Fruit fly (Drosophila melanogaster) whole organism, embryonic: Measurements from ENCODE around the gene Pif1A.

ENCODE experiments used
- Adf1 ChIP-seq: fragments of 200-800 bp; sonication (Bioruptor generic); IDR thresholded peaks from 2 replicates; pipeline ENCODE4 v1.3.6; 2022; ENCODE audit warnings: missing biosample characterization, missing genetic modification characterization
- Antp ChIP-seq: fragments of 200-800 bp; sonication (Bioruptor generic); optimal IDR thresholded peaks from 3 replicates; lab custom pipeline; 2016; ENCODE audit warnings: missing biosample characterization, missing genetic modification characterization
- Bteb2 ChIP-seq: fragments of 200-800 bp; sonication (Bioruptor generic); optimal IDR thresholded peaks from 2 replicates; lab custom pipeline; 2016; ENCODE audit warnings: missing biosample characterization, missing genetic modification characterization
- CG10654 ChIP-seq: fragments of 200-800 bp; sonication (Bioruptor generic); optimal IDR thresholded peaks from 2 replicates; lab custom pipeline; 2016; ENCODE audit warnings: missing biosample characterization, missing genetic modification characterization
- CG13123 ChIP-seq: fragments of 200-800 bp; sonication (Bioruptor generic); optimal IDR thresholded peaks from 2 replicates; lab custom pipeline; 2016; ENCODE audit warnings: missing biosample characterization, missing genetic modification characterization
- CG13424 ChIP-seq: fragments of 200-800 bp; sonication (Bioruptor generic); optimal IDR thresholded peaks from 2 replicates; lab custom pipeline; 2019; ENCODE audit warnings: missing biosample characterization, mild to moderate bottlenecking, missing genetic modification characterization, moderate library complexity
- CG15011 ChIP-seq: fragments of 200-800 bp; sonication (Bioruptor generic); optimal IDR thresholded peaks from 3 replicates; lab custom pipeline; 2018; ENCODE audit warnings: missing biosample characterization, mild to moderate bottlenecking, missing genetic modification characterization
- CG15269 ChIP-seq: fragments of 200-800 bp; sonication (Bioruptor generic); optimal IDR thresholded peaks from 2 replicates; lab custom pipeline; 2018; ENCODE audit warnings: missing biosample characterization, mild to moderate bottlenecking, missing genetic modification characterization, moderate library complexity
- CG15601 ChIP-seq: fragments of 200-800 bp; sonication (Bioruptor generic); optimal IDR thresholded peaks from 3 replicates; lab custom pipeline; 2019; ENCODE audit warnings: missing biosample characterization, mild to moderate bottlenecking, missing genetic modification characterization, moderate library complexity
- CG17385 ChIP-seq: fragments of 200-800 bp; sonication (Bioruptor generic); optimal IDR thresholded peaks from 3 replicates; lab custom pipeline; 2018; ENCODE audit warnings: missing biosample characterization, mild to moderate bottlenecking, missing genetic modification characterization
- CG1792 ChIP-seq: fragments of 200-800 bp; sonication (Bioruptor generic); optimal IDR thresholded peaks from 2 replicates; lab custom pipeline; 2016; ENCODE audit warnings: missing biosample characterization, missing genetic modification characterization
- CG18011 ChIP-seq: fragments of 200-800 bp; sonication (Bioruptor generic); optimal IDR thresholded peaks from 2 replicates; lab custom pipeline; 2017; ENCODE audit warnings: missing biosample characterization, missing genetic modification characterization, mild to moderate bottlenecking, moderate library complexity, missing genotype
- CG2120 ChIP-seq: fragments of 200-800 bp; sonication (Bioruptor generic); optimal IDR thresholded peaks from 3 replicates; lab custom pipeline; 2016; ENCODE audit warnings: missing biosample characterization, missing genetic modification characterization
- CG3407 ChIP-seq: fragments of 200-800 bp; sonication (Bioruptor generic); optimal IDR thresholded peaks from 2 replicates; lab custom pipeline; 2018; ENCODE audit warnings: missing biosample characterization, mild to moderate bottlenecking, missing genetic modification characterization
- CG4854 ChIP-seq: fragments of 200-800 bp; sonication (Bioruptor generic); optimal IDR thresholded peaks from 2 replicates; lab custom pipeline; 2016; ENCODE audit warnings: missing biosample characterization, missing genetic modification characterization, inconsistent platforms
- CG5180 ChIP-seq: fragments of 200-800 bp; sonication (Bioruptor generic); optimal IDR thresholded peaks from 3 replicates; lab custom pipeline; 2017; ENCODE audit warnings: missing biosample characterization, missing genetic modification characterization, mild to moderate bottlenecking, moderate library complexity, missing genetic modification reagents
- CG7271 ChIP-seq: fragments of 200-800 bp; sonication (Bioruptor generic); optimal IDR thresholded peaks from 2 replicates; lab custom pipeline; 2018; ENCODE audit warnings: missing biosample characterization, mild to moderate bottlenecking, missing genetic modification characterization, moderate library complexity
- CG7357 ChIP-seq: fragments of 200-800 bp; sonication (Bioruptor generic); IDR thresholded peaks from 3 replicates; pipeline ENCODE4 v1.3.6; 2022; ENCODE audit warnings: missing biosample characterization, missing genetic modification characterization
- CG7786 ChIP-seq: fragments of 200-800 bp; sonication (Bioruptor generic); optimal IDR thresholded peaks from 2 replicates; lab custom pipeline; 2016; ENCODE audit warnings: missing biosample characterization, missing genetic modification characterization
- CG8765 ChIP-seq: fragments of 200-800 bp; sonication (Bioruptor generic); IDR thresholded peaks from 2 replicates; pipeline ENCODE4 v1.3.6; 2022; ENCODE audit warnings: missing biosample characterization, missing genetic modification characterization
- CrebB ChIP-seq: fragments of 200-800 bp; sonication (Bioruptor generic); optimal IDR thresholded peaks from 3 replicates; lab custom pipeline; 2018; ENCODE audit warnings: missing biosample characterization, mild to moderate bottlenecking, missing genetic modification characterization
- Deaf1 ChIP-seq: fragments of 200-800 bp; optimal IDR thresholded peaks from 3 replicates; lab custom pipeline; 2019; ENCODE audit warnings: missing biosample characterization, mild to moderate bottlenecking, missing genetic modification characterization, moderate library complexity
- Dll ChIP-seq: fragments of 200-800 bp; sonication (Bioruptor generic); IDR thresholded peaks from 4 replicates; pipeline ENCODE4 v1.3.6; 2022; ENCODE audit warnings: missing biosample characterization, missing genetic modification characterization; ENCODE audit not compliant: partially characterized antibody
- Eip74EF ChIP-seq, 2 experiments: fragments of 200-800 bp in 1 of 2; fragments of >200 bp in 1 of 2; sonication (Bioruptor generic) in 1 of 2; optimal IDR thresholded peaks; 2 replicates each; lab custom pipeline; 2017 to 2019; ENCODE audit warnings: missing biosample characterization in 2 of 2, missing genetic modification characterization in 2 of 2, mild to moderate bottlenecking in 1 of 2, moderate library complexity in 1 of 2
- Gsc ChIP-seq: fragments of 200-800 bp; sonication (Bioruptor generic); IDR thresholded peaks from 2 replicates; pipeline ENCODE4 v1.3.6; 2022; ENCODE audit warnings: missing biosample characterization, missing genetic modification characterization
- HmgD ChIP-seq: fragments of 200-800 bp; sonication (Bioruptor generic); optimal IDR thresholded peaks from 3 replicates; lab custom pipeline; 2016; ENCODE audit warnings: missing biosample characterization, missing genetic modification characterization
- Hr3 ChIP-seq: fragments of 200-800 bp; sonication (Bioruptor generic); optimal IDR thresholded peaks from 3 replicates; lab custom pipeline; 2016; ENCODE audit warnings: missing biosample characterization, missing genetic modification characterization
- Jarid2 ChIP-seq: fragments of 200-800 bp; sonication (Bioruptor generic); optimal IDR thresholded peaks from 3 replicates; lab custom pipeline; 2017; ENCODE audit warnings: mild to moderate bottlenecking, missing biosample characterization, missing genetic modification reagents, missing genetic modification characterization
- Kr ChIP-seq: fragments of 200-800 bp; sonication (Bioruptor generic); optimal IDR thresholded peaks from 2 replicates; lab custom pipeline; 2017; ENCODE audit warnings: missing biosample characterization, mild to moderate bottlenecking, missing genetic modification characterization
- Nf-YC ChIP-seq: fragments of 200-800 bp; optimal IDR thresholded peaks from 3 replicates; lab custom pipeline; 2019; ENCODE audit warnings: missing biosample characterization, mild to moderate bottlenecking, missing genetic modification characterization, moderate library complexity
- Oaz ChIP-seq: fragments of 200-800 bp; sonication (Bioruptor generic); IDR thresholded peaks from 2 replicates; pipeline ENCODE4 v1.3.6; 2022; ENCODE audit warnings: missing biosample characterization, missing genetic modification characterization
- Poxn ChIP-seq: fragments of 200-800 bp; sonication (Bioruptor generic); IDR thresholded peaks from 2 replicates; pipeline ENCODE4 v1.3.6; 2022; ENCODE audit warnings: missing biosample characterization, missing genetic modification characterization
- Six4 ChIP-seq: fragments of 200-800 bp; sonication (Bioruptor generic); optimal IDR thresholded peaks from 2 replicates; lab custom pipeline; 2016; ENCODE audit warnings: missing biosample characterization, missing genetic modification characterization
- Sry-β ChIP-seq: fragments of 200-800 bp; sonication (Bioruptor generic); optimal IDR thresholded peaks from 2 replicates; lab custom pipeline; 2018; ENCODE audit warnings: missing biosample characterization, mild to moderate bottlenecking, missing genetic modification characterization, moderate library complexity
- Xbp1 ChIP-seq: fragments of 200-800 bp; sonication (Bioruptor generic); optimal IDR thresholded peaks from 3 replicates; lab custom pipeline; 2016; ENCODE audit warnings: missing biosample characterization, mild to moderate bottlenecking, missing genetic modification characterization
- Xrp1 ChIP-seq: fragments of 200-800 bp; sonication (Bioruptor generic); IDR thresholded peaks from 2 replicates; pipeline ENCODE4 v1.3.6; 2022; ENCODE audit warnings: missing biosample characterization, missing genetic modification characterization
- chinmo ChIP-seq: fragments of 200-800 bp; sonication (Bioruptor generic); IDR thresholded peaks from 4 replicates; pipeline ENCODE4 v1.3.6; 2022; ENCODE audit warnings: missing biosample characterization, missing genetic modification characterization; ENCODE audit not compliant: partially characterized antibody
- cwo ChIP-seq: fragments of 200-800 bp; sonication (Bioruptor generic); optimal IDR thresholded peaks from 3 replicates; lab custom pipeline; 2017; ENCODE audit warnings: missing biosample characterization, missing genetic modification characterization, mild to moderate bottlenecking, moderate library complexity, missing genetic modification reagents
- dimm ChIP-seq: fragments of 200-800 bp; sonication (Bioruptor generic); IDR thresholded peaks from 2 replicates; pipeline ENCODE4 v1.3.6; 2022; ENCODE audit warnings: missing biosample characterization, missing genetic modification characterization
- disco-r ChIP-seq: fragments of 200-800 bp; sonication (Bioruptor generic); optimal IDR thresholded peaks from 2 replicates; lab custom pipeline; 2016; ENCODE audit warnings: missing biosample characterization, missing genetic modification characterization
- dm ChIP-seq: fragments of 200-800 bp; sonication (Bioruptor generic); optimal IDR thresholded peaks from 3 replicates; lab custom pipeline; 2016; ENCODE audit warnings: missing biosample characterization, missing genetic modification characterization
- ems ChIP-seq: fragments of 200-800 bp; sonication (Bioruptor generic); optimal IDR thresholded peaks from 3 replicates; lab custom pipeline; 2016; ENCODE audit warnings: missing biosample characterization, missing genetic modification characterization
- gcm ChIP-seq: fragments of 200-800 bp; sonication (Bioruptor generic); optimal IDR thresholded peaks from 2 replicates; lab custom pipeline; 2019; ENCODE audit warnings: missing biosample characterization, mild to moderate bottlenecking, missing genetic modification characterization, moderate library complexity
- ham ChIP-seq: fragments of 200-800 bp; sonication (Bioruptor generic); IDR thresholded peaks from 2 replicates; pipeline ENCODE4 v1.3.6; 2022; ENCODE audit warnings: missing biosample characterization, missing genetic modification characterization
- hth ChIP-seq: fragments of >200 bp; optimal IDR thresholded peaks from 2 replicates; lab custom pipeline; 2017; ENCODE audit warnings: inconsistent platforms
- insv ChIP-seq, 2 experiments: fragments of 200-800 bp; sonication (Bioruptor generic); optimal IDR thresholded peaks; 3 replicates each; lab custom pipeline; 2016 to 2018; ENCODE audit warnings: missing biosample characterization in 2 of 2, missing genetic modification characterization in 2 of 2
- lab ChIP-seq: fragments of 200-800 bp; sonication (Bioruptor generic); optimal IDR thresholded peaks from 3 replicates; lab custom pipeline; 2017; ENCODE audit warnings: missing biosample characterization, missing genetic modification characterization, mild to moderate bottlenecking, moderate library complexity, missing genetic modification reagents
- mirr ChIP-seq: fragments of 200-800 bp; sonication (Bioruptor generic); optimal IDR thresholded peaks from 3 replicates; lab custom pipeline; 2018; ENCODE audit warnings: missing biosample characterization, mild to moderate bottlenecking, missing genetic modification characterization
- phol ChIP-seq: fragments of 200-800 bp; sonication (Bioruptor generic); optimal IDR thresholded peaks from 3 replicates; lab custom pipeline; 2018; ENCODE audit warnings: missing biosample characterization, mild to moderate bottlenecking, missing genetic modification characterization, moderate library complexity
- sr ChIP-seq: fragments of 200-800 bp; sonication (Bioruptor generic); IDR thresholded peaks from 3 replicates; pipeline ENCODE4 v1.3.6; 2022; ENCODE audit warnings: missing biosample characterization, missing genetic modification characterization
- stwl ChIP-seq: fragments of 200-800 bp; sonication (Bioruptor generic); optimal IDR thresholded peaks from 3 replicates; lab custom pipeline; 2018; ENCODE audit warnings: missing biosample characterization, mild to moderate bottlenecking, missing genetic modification characterization, moderate library complexity

The Pif1A gene

dm6 chr3R:8746354-8746753 lies 54.6 kb downstream of the Pif1A start (continued):
- TF ChIP-seq stwl (tag; lab: Kevin White, UChicago) (peak; percentile 15), Oaz (no peak), CrebB (no peak), sr (GFP tag; lab: Robert Waterston, UW) (no peak), Nf-YC (tag; lab: Kevin White, UChicago) (no peak), Antp (no peak), Jarid2 (GFP tag; lab: Kevin White, UChicago) (no peak), Xrp1 (GFP tag; lab: Robert Waterston, UW) (peak; percentile 78), CG13123 (peak; percentile 35), chinmo (no peak), Kr (GFP tag; lab: Kevin White, UChicago) (no peak), CG10654 (GFP tag; lab: Kevin White, UChicago) (peak; percentile 11), mirr (GFP tag; lab: Kevin White, UChicago) (no peak), Sry-β (GFP tag; lab: Kevin White, UChicago) (no peak), Dll (GFP tag; lab: Robert Waterston, UW) (no peak), Hr3 (GFP tag; lab: Kevin White, UChicago) (peak; percentile 49), CG13424 (peak; percentile 59), ems (GFP tag; lab: Kevin White, UChicago) (no peak), CG15601 (tag; lab: Kevin White, UChicago) (peak; percentile 55), CG8765 (GFP tag; lab: Robert Waterston, UW) (peak; percentile 63), CG1792 (GFP tag; lab: Kevin White, UChicago) (no peak), CG15269 (tag; lab: Kevin White, UChicago) (peak; percentile 43), Bteb2 (GFP tag; lab: Kevin White, UChicago) (no peak), cwo (GFP tag; lab: Kevin White, UChicago) (peak; percentile 23), Adf1 (GFP tag; lab: Robert Waterston, UW) (no peak), CG7271 (peak; percentile 88), Deaf1 (peak; percentile 27), lab (GFP tag; lab: Kevin White, UChicago) (peak; percentile 59), Poxn (GFP tag; lab: Robert Waterston, UW) (no peak), CG5180 (GFP tag; lab: Kevin White, UChicago) (peak; percentile 27), CG3407 (GFP tag; lab: Kevin White, UChicago) (peak; percentile 44), Six4 (GFP tag; lab: Kevin White, UChicago) (peak; percentile 56), CG18011 (GFP tag; lab: Kevin White, UChicago) (no peak), insv (GFP tag; optimal IDR thresholded peaks at IDR 0.05; lab: Kevin White, UChicago) (no peak), CG2120 (GFP tag; lab: Kevin White, UChicago) (peak; percentile 38), CG17385 (GFP tag; lab: Kevin White, UChicago) (peak; percentile 64), Xbp1 (peak; percentile 66), Eip74EF (GFP tag; optimal IDR thresholded peaks at IDR 0.05; lab: Kevin White, UChicago) (peak in 1 of 2 experiments; percentile 19), gcm (GFP tag; lab: Kevin White, UChicago) (peak; percentile 53), HmgD (GFP tag; lab: Kevin White, UChicago) (no peak), Gsc (GFP tag; lab: Robert Waterston, UW) (no peak), hth (lab: Kevin White, UChicago) (no peak), CG15011 (GFP tag; lab: Kevin White, UChicago) (peak; percentile 14), dimm (0 out of 2 replicates have a peak, but pooled peaks have one; percentile 28), CG4854 (no peak), disco-r (GFP tag; lab: Kevin White, UChicago) (no peak), CG7786 (no peak), ham (no peak), dm (GFP tag; lab: Kevin White, UChicago) (no peak), phol (tag; lab: Kevin White, UChicago) (peak; percentile 73), CG7357 (no peak)
